Worm (Caenorhabditis elegans) whole organism, late embryonic: Measurements from ENCODE around the gene glb-34.

Experiments
- K09A11.1 ChIP-seq: sonication (generic microtip); optimal IDR thresholded peaks from 2 replicates; lab custom pipeline; 2017; ENCODE audit warnings: antibody characterized with exemption, mild to moderate bottlenecking, missing genetic modification characterization, missing compliant biosample characterization; ENCODE audit not compliant: insufficient read depth
- ceh-31 ChIP-seq: sonication (generic microtip); optimal IDR thresholded peaks from 2 replicates; lab custom pipeline; 2016; ENCODE audit warnings: missing genetic modification characterization, missing compliant biosample characterization
- dve-1 ChIP-seq: sonication (generic microtip); optimal IDR thresholded peaks from 2 replicates; lab custom pipeline; 2017; ENCODE audit warnings: antibody characterized with exemption, mild to moderate bottlenecking, missing genetic modification characterization, missing compliant biosample characterization
- fkh-6 ChIP-seq: sonication (generic microtip); optimal IDR thresholded peaks from 2 replicates; lab custom pipeline; 2016; ENCODE audit warnings: missing genetic modification characterization, missing compliant biosample characterization
- hlh-15 ChIP-seq: sonication (generic microtip); optimal IDR thresholded peaks from 2 replicates; lab custom pipeline; 2016; ENCODE audit warnings: missing genetic modification characterization, missing compliant biosample characterization
- lin-11 ChIP-seq: fragments of 200-800 bp; sonication (Bioruptor generic); optimal IDR thresholded peaks from 2 replicates; lab custom pipeline; 2018; ENCODE audit warnings: mild to moderate bottlenecking, missing genetic modification characterization, missing compliant biosample characterization
- nfya-1 ChIP-seq: sonication (generic microtip); optimal IDR thresholded peaks from 2 replicates; lab custom pipeline; 2017; ENCODE audit warnings: missing genetic modification characterization, mild to moderate bottlenecking, missing compliant biosample characterization, antibody characterized with exemption, moderate library complexity
- pax-1 ChIP-seq: fragments of 150-350 bp; optimal IDR thresholded peaks from 2 replicates; lab custom pipeline; 2014; ENCODE audit warnings: missing biosample characterization, missing genetic modification characterization
- pqm-1 ChIP-seq: sonication (generic microtip); optimal IDR thresholded peaks from 2 replicates; lab custom pipeline; 2016; ENCODE audit warnings: missing genetic modification characterization, missing compliant biosample characterization
- ref-2 ChIP-seq: sonication (generic microtip); optimal IDR thresholded peaks from 2 replicates; lab custom pipeline; 2016; ENCODE audit warnings: missing genetic modification characterization, missing compliant biosample characterization
- syd-9 ChIP-seq: sonication (generic microtip); optimal IDR thresholded peaks from 2 replicates; lab custom pipeline; 2016; ENCODE audit warnings: mild to moderate bottlenecking, missing genetic modification characterization, moderate library complexity, missing compliant biosample characterization
- unc-55 ChIP-seq: sonication (generic microtip); optimal IDR thresholded peaks from 2 replicates; lab custom pipeline; 2017; ENCODE audit warnings: missing biosample characterization, missing genetic modification reagents, missing genetic modification characterization
- unc-86 ChIP-seq: sonication (generic microtip); optimal IDR thresholded peaks from 2 replicates; lab custom pipeline; 2016; ENCODE audit warnings: missing genetic modification characterization, missing compliant biosample characterization
- ztf-16 ChIP-seq: sonication (generic microtip); optimal IDR thresholded peaks from 2 replicates; lab custom pipeline; 2017; ENCODE audit warnings: missing genetic modification characterization, missing compliant biosample characterization

DNA sequence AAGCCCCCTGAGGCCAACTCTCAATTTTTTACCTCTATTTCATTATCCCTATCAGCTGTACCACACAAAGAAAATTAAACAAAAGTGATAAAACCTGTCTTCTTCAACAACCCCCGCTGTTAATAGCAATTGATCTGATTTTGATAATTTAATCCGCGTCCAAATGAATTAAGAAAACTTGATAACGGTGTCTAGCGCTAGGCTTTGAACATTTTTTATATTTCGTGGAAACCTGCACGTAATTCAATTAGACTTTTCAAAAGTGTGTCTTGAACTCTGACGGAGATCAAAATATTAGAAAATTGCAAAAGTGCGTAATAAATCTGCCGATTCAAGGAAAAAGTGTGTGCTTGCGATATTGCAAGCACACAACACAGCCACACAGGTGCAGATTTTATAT lies 40.9 kb upstream of the glb-34 start:
- TF ChIP-seq K09A11.1: no peak
- TF ChIP-seq unc-86: no peak
- no peak for TF ChIP-seq lin-11 (tag; lab: Kevin White, UChicago)
- TF ChIP-seq fkh-6 (tag; lab: Kevin White, UChicago): no peak
- no peak for TF ChIP-seq ref-2 (tag; lab: Kevin White, UChicago)
- no peak for TF ChIP-seq dve-1 (tag; lab: Kevin White, UChicago)
- TF ChIP-seq pax-1 (tag; lab: Kevin White, UChicago): no peak
- no peak for TF ChIP-seq ztf-16 (tag; lab: Kevin White, UChicago)
- TF ChIP-seq pqm-1 (tag; lab: Kevin White, UChicago): no peak
- no peak for TF ChIP-seq unc-55
- no peak for TF ChIP-seq ceh-31
- no peak for TF ChIP-seq nfya-1 (tag; lab: Kevin White, UChicago)
- no peak for TF ChIP-seq hlh-15 (tag; lab: Kevin White, UChicago)
- TF ChIP-seq syd-9 (tag; lab: Kevin White, UChicago): no peak
